Worm (Caenorhabditis elegans): ENCODE data around the gene prmt-1.

DNA sequence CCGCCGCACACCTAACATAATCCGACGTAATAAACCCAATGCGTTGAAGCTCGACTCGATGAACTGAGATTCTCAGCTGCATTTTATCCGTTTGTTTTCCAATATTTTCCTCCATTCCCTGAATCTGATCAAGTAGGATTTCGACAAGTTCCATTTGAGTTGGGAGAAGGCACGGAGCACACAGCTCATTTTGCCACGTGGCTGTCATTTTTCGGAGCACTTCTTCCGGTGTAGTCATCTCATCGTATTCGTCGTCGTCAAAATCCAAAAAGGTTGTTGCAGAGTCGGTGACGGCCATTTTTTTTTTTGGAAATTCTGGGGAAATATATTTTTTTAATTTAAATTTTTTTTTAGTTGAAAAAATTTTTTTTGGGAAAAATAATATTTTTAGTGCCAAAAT lies 32.1 kb downstream of the prmt-1 start, which contains the start of gene sld-5:
- no peak for TF ChIP-seq lin-13 (tag; optimal IDR thresholded peaks at IDR 0.05)
- TF ChIP-seq unc-62 (GFP tag; optimal IDR thresholded peaks at IDR 0.05) = no peak
- no peak for TF ChIP-seq elt-3 (tag; optimal IDR thresholded peaks at IDR 0.05)
- TF ChIP-seq nhr-76 (tag; optimal IDR thresholded peaks at IDR 0.05) = no peak
- no peak for TF ChIP-seq bed-3 (GFP tag; optimal IDR thresholded peaks at IDR 0.05)
- TF ChIP-seq lsy-2 (tag; optimal IDR thresholded peaks at IDR 0.05) = no peak
